Worm (Caenorhabditis elegans): Measurements from ENCODE around the gene glrx-3.

glrx-3 gene

ce11 chrV:4371309-4371933 is 30.3 kb upstream of the glrx-3 start, which contains the start of the genes gmpr-1 and fipp-1:
Gene gmpr-1, minus strand, starts transcription at chrV:4371383.
Gene fipp-1, plus strand, starts transcription at chrV:4371807.
- TF ChIP-seq nhr-85 (tag) (peak; percentile 82), nhr-84 (tag; optimal IDR thresholded peaks at IDR 0.05) (no peak), irx-1 (tag; optimal IDR thresholded peaks at IDR 0.05) (peak; percentile 59), nhr-237 (tag; optimal IDR thresholded peaks at IDR 0.05) (no peak), sup-37 (GFP tag; optimal IDR thresholded peaks at IDR 0.05) (no peak), nhr-71 (tag; optimal IDR thresholded peaks at IDR 0.05) (peak; percentile 81), mdl-1 (tag; optimal IDR thresholded peaks at IDR 0.05) (peak in 1 of 2 experiments; percentile 30), nhr-77 (tag; optimal IDR thresholded peaks at IDR 0.05) (no peak), skn-1 (tag; optimal IDR thresholded peaks at IDR 0.05) (peak; percentile 54), snpc-4 (tag; optimal IDR thresholded peaks at IDR 0.05) (no peak), blmp-1 (tag; optimal IDR thresholded peaks at IDR 0.05) (peak; percentile 33), lin-14 (GFP tag; optimal IDR thresholded peaks at IDR 0.05) (no peak), efl-1 (optimal IDR thresholded peaks at IDR 0.05) (peak; percentile 83 to 84), efl-1 (GFP tag; optimal IDR thresholded peaks at IDR 0.05 in 1 of 2) (peak; percentile 77 to 97), isw-1 (GFP tag; IDR thresholded peaks at IDR 0.05) (peak; percentile 52), elt-2 (tag; optimal IDR thresholded peaks at IDR 0.05) (peak; percentile 22), nhr-20 (tag; optimal IDR thresholded peaks at IDR 0.05) (peak; percentile 69), dsc-1 (tag; optimal IDR thresholded peaks at IDR 0.05) (peak; percentile 57), zip-4 (GFP tag; optimal IDR thresholded peaks at IDR 0.05) (peak; percentile 21), lsy-2 (tag; optimal IDR thresholded peaks at IDR 0.05) (peak; percentile 75 to 78), unc-30 (tag; optimal IDR thresholded peaks at IDR 0.05) (no peak), lin-39 (tag; optimal IDR thresholded peaks at IDR 0.05) (peak; percentile 69), ceh-8 (GFP tag; optimal IDR thresholded peaks at IDR 0.05) (peak; percentile 38), jun-1 (tag; optimal IDR thresholded peaks at IDR 0.05) (peak; percentile 33), nhr-19 (GFP tag; conservative IDR thresholded peaks at IDR 0.05) (peak; percentile 70), egl-13 (tag; optimal IDR thresholded peaks at IDR 0.05) (peak; percentile 22), dpl-1 (GFP tag; optimal IDR thresholded peaks at IDR 0.05) (peak; percentile 64 to 78 (median 73)), fkh-8 (tag; optimal IDR thresholded peaks at IDR 0.05) (peak; percentile 1), ceh-82 (tag; optimal IDR thresholded peaks at IDR 0.05) (peak; percentile 33 to 71 (median 45)), snu-23 (GFP tag; optimal IDR thresholded peaks at IDR 0.05) (peak; percentile 86), F16B12.6 (tag; optimal IDR thresholded peaks at IDR 0.05) (peak; percentile 31), tbx-2 (tag; optimal IDR thresholded peaks at IDR 0.05) (peak; percentile 71), swsn-7 (tag; optimal IDR thresholded peaks at IDR 0.05) (peak; percentile 77), nhr-47 (tag; optimal IDR thresholded peaks at IDR 0.05) (peak; percentile 80), rnt-1 (tag; optimal IDR thresholded peaks at IDR 0.05) (peak; percentile 74), mep-1 (tag; optimal IDR thresholded peaks at IDR 0.05) (peak; percentile 74), aha-1 (tag; optimal IDR thresholded peaks at IDR 0.05) (no peak), C16A3.4 (tag; optimal IDR thresholded peaks at IDR 0.05) (peak; percentile 55), unc-86 (tag; optimal IDR thresholded peaks at IDR 0.05) (peak; percentile 67), hlh-4 (tag; optimal IDR thresholded peaks at IDR 0.05) (no peak), C34B4.2 (tag; optimal IDR thresholded peaks at IDR 0.05) (no peak), pqm-1 (tag; optimal IDR thresholded peaks at IDR 0.05) (no peak), nhr-90 (tag; optimal IDR thresholded peaks at IDR 0.05; ENCODE audit: poor library complexity) (peak; percentile 78), elt-3 (tag; optimal IDR thresholded peaks at IDR 0.05) (peak in 2 of 6 experiments; percentile 7 to 54), tlp-1 (tag; optimal IDR thresholded peaks at IDR 0.05) (no peak), nhr-11 (tag; optimal IDR thresholded peaks at IDR 0.05) (no peak), xbp-1 (tag; optimal IDR thresholded peaks at IDR 0.05) (peak; percentile 73), lin-35 (GFP tag; optimal IDR thresholded peaks at IDR 0.05) (peak; percentile 67 to 82), grh-1 (GFP tag; IDR thresholded peaks at IDR 0.05) (peak; percentile 67), lin-15B (tag; optimal IDR thresholded peaks at IDR 0.05) (peak; percentile 57)

All from whole organism, L1 larva.